Fruit fly (Drosophila melanogaster) whole organism, prepupa: ENCODE data around the gene Blm.

Experiments
- Blimp-1 ChIP-seq: fragments of 200-800 bp; sonication (Bioruptor generic); optimal IDR thresholded peaks from 3 replicates; lab custom pipeline; 2017; ENCODE audit warnings: missing biosample characterization, missing genetic modification characterization, mild to moderate bottlenecking, moderate library complexity, missing genetic modification reagents
- CG10631 ChIP-seq: fragments of 200-800 bp; sonication (Bioruptor generic); optimal IDR thresholded peaks from 2 replicates; lab custom pipeline; 2016; ENCODE audit warnings: missing biosample characterization, missing genetic modification characterization
- CG10669 ChIP-seq: fragments of 200-800 bp; sonication (Bioruptor generic); optimal IDR thresholded peaks from 3 replicates; lab custom pipeline; 2018; ENCODE audit warnings: missing biosample characterization, mild to moderate bottlenecking, missing genetic modification characterization, moderate library complexity
- CG11294 ChIP-seq: fragments of 200-800 bp; sonication (Bioruptor generic); IDR thresholded peaks from 2 replicates; pipeline ENCODE4 v1.3.6; 2022; ENCODE audit warnings: missing biosample characterization, missing genetic modification characterization
- CG11902 ChIP-seq: fragments of 200-800 bp; sonication (Bioruptor generic); optimal IDR thresholded peaks from 3 replicates; lab custom pipeline; 2016; ENCODE audit warnings: missing biosample characterization, missing genetic modification characterization
- CG1621 ChIP-seq: fragments of 200-800 bp; sonication (Bioruptor generic); optimal IDR thresholded peaks from 3 replicates; lab custom pipeline; 2018; ENCODE audit warnings: missing biosample characterization, mild to moderate bottlenecking, missing genetic modification characterization
- CG3032 ChIP-seq: fragments of 200-800 bp; optimal IDR thresholded peaks from 2 replicates; lab custom pipeline; 2019; ENCODE audit warnings: missing biosample characterization, mild to moderate bottlenecking, missing genetic modification characterization, moderate library complexity
- CG31627 ChIP-seq: fragments of 200-800 bp; sonication (Bioruptor generic); optimal IDR thresholded peaks from 3 replicates; lab custom pipeline; 2016; ENCODE audit warnings: missing biosample characterization, missing genetic modification characterization
- CG32006 ChIP-seq: fragments of 200-800 bp; sonication (Bioruptor generic); optimal IDR thresholded peaks from 3 replicates; lab custom pipeline; 2017; ENCODE audit warnings: missing biosample characterization, mild to moderate bottlenecking, missing genetic modification characterization
- CG34406 ChIP-seq: fragments of 200-800 bp; sonication (Bioruptor generic); optimal IDR thresholded peaks from 3 replicates; lab custom pipeline; 2016; ENCODE audit warnings: missing biosample characterization, missing genetic modification characterization
- CG3919 ChIP-seq: fragments of 200-800 bp; sonication (Bioruptor generic); optimal IDR thresholded peaks from 3 replicates; lab custom pipeline; 2016; ENCODE audit warnings: missing biosample characterization, missing genetic modification characterization
- CG6163 ChIP-seq: fragments of 200-800 bp; sonication (Bioruptor generic); IDR thresholded peaks from 3 replicates; pipeline ENCODE4 v1.3.6; 2022; ENCODE audit warnings: missing biosample characterization, missing genetic modification characterization
- CG6808 ChIP-seq: fragments of 200-800 bp; sonication (Bioruptor generic); optimal IDR thresholded peaks from 3 replicates; lab custom pipeline; 2017; ENCODE audit warnings: missing biosample characterization, missing genetic modification characterization, mild to moderate bottlenecking, moderate library complexity, missing genetic modification reagents
- CG6854 ChIP-seq: fragments of 200-800 bp; sonication (Bioruptor generic); optimal IDR thresholded peaks from 2 replicates; lab custom pipeline; 2017; ENCODE audit warnings: missing biosample characterization, mild to moderate bottlenecking, missing genetic modification characterization
- CG7368 ChIP-seq: fragments of 200-800 bp; sonication (Bioruptor generic); optimal IDR thresholded peaks from 3 replicates; lab custom pipeline; 2016; ENCODE audit warnings: missing biosample characterization, missing genetic modification characterization
- CG8119 ChIP-seq: fragments of 200-800 bp; sonication (Bioruptor generic); IDR thresholded peaks from 3 replicates; pipeline ENCODE4 v1.3.6; 2022; ENCODE audit warnings: missing biosample characterization, missing genetic modification characterization
- CG8632 ChIP-seq: fragments of 200-800 bp; sonication (Bioruptor generic); optimal IDR thresholded peaks from 3 replicates; lab custom pipeline; 2016; ENCODE audit warnings: missing biosample characterization, missing genetic modification characterization
- Eip93F ChIP-seq: fragments of 200-800 bp; sonication (Bioruptor generic); optimal IDR thresholded peaks from 2 replicates; lab custom pipeline; 2016; ENCODE audit warnings: missing biosample characterization, mild to moderate bottlenecking, missing genetic modification characterization
- Ets21C ChIP-seq: fragments of 200-800 bp; sonication (Bioruptor generic); optimal IDR thresholded peaks from 3 replicates; lab custom pipeline; 2016; ENCODE audit warnings: missing biosample characterization, missing genetic modification characterization
- Gug ChIP-seq: fragments of 200-800 bp; sonication (Bioruptor generic); IDR thresholded peaks from 2 replicates; pipeline ENCODE4 v1.3.6; 2022; ENCODE audit warnings: missing biosample characterization, missing genetic modification characterization
- Hr38 ChIP-seq: sonication (Bioruptor generic); optimal IDR thresholded peaks from 2 replicates; lab custom pipeline; 2016; ENCODE audit warnings: missing biosample characterization, missing genetic modification characterization
- Hr39 ChIP-seq: fragments of 200-800 bp; sonication (Bioruptor generic); optimal IDR thresholded peaks from 2 replicates; lab custom pipeline; 2016; ENCODE audit warnings: missing biosample characterization, missing genetic modification characterization
- Hr4 ChIP-seq: fragments of 200-800 bp; sonication (Bioruptor generic); optimal IDR thresholded peaks from 3 replicates; lab custom pipeline; 2016; ENCODE audit warnings: missing biosample characterization, missing genetic modification characterization
- Lpt ChIP-seq: fragments of 200-800 bp; sonication (Bioruptor generic); optimal IDR thresholded peaks from 3 replicates; lab custom pipeline; 2016; ENCODE audit warnings: missing biosample characterization, missing genetic modification characterization
- Met ChIP-seq: fragments of 200-800 bp; sonication (Bioruptor generic); optimal IDR thresholded peaks from 3 replicates; lab custom pipeline; 2016; ENCODE audit warnings: missing biosample characterization, missing genetic modification characterization
- OdsH ChIP-seq: fragments of 200-800 bp; sonication (Bioruptor generic); optimal IDR thresholded peaks from 3 replicates; lab custom pipeline; 2016; ENCODE audit warnings: missing biosample characterization, missing genetic modification characterization
- Sox102F ChIP-seq: fragments of 200-800 bp; sonication (Bioruptor generic); optimal IDR thresholded peaks from 2 replicates; lab custom pipeline; 2016; ENCODE audit warnings: missing biosample characterization, mild to moderate bottlenecking, missing genetic modification characterization
- Sox14 ChIP-seq: fragments of 200-800 bp; sonication (Bioruptor generic); optimal IDR thresholded peaks from 3 replicates; lab custom pipeline; 2016; ENCODE audit warnings: missing biosample characterization, missing genetic modification characterization
- Sox15 ChIP-seq: fragments of 200-800 bp; sonication (Bioruptor generic); optimal IDR thresholded peaks from 3 replicates; lab custom pipeline; 2016; ENCODE audit warnings: missing biosample characterization, missing genetic modification characterization
- achi ChIP-seq: fragments of 200-800 bp; sonication (Bioruptor generic); optimal IDR thresholded peaks from 3 replicates; lab custom pipeline; 2016; ENCODE audit warnings: missing biosample characterization, missing genetic modification characterization
- cyc ChIP-seq: fragments of 200-800 bp; sonication (Bioruptor generic); optimal IDR thresholded peaks from 3 replicates; lab custom pipeline; 2016; ENCODE audit warnings: missing biosample characterization, missing genetic modification characterization
- dac ChIP-seq: fragments of 200-800 bp; sonication (Bioruptor generic); optimal IDR thresholded peaks from 2 replicates; lab custom pipeline; 2017; ENCODE audit warnings: missing biosample characterization, mild to moderate bottlenecking, missing genetic modification characterization
- dsx ChIP-seq: fragments of 200-800 bp; optimal IDR thresholded peaks from 3 replicates; lab custom pipeline; 2019; ENCODE audit warnings: missing biosample characterization, mild to moderate bottlenecking, missing genetic modification characterization, moderate library complexity; ENCODE audit not compliant: poor library complexity, severe bottlenecking
- eg ChIP-seq: fragments of 200-800 bp; sonication (Bioruptor generic); IDR thresholded peaks from 3 replicates; pipeline ENCODE4 v1.3.6; 2022; ENCODE audit warnings: missing biosample characterization, missing genetic modification characterization
- esn ChIP-seq: fragments of 200-800 bp; sonication (Bioruptor generic); optimal IDR thresholded peaks from 2 replicates; lab custom pipeline; 2016; ENCODE audit warnings: missing biosample characterization, mild to moderate bottlenecking, missing genetic modification characterization, moderate library complexity
- fd85E ChIP-seq: fragments of 200-800 bp; sonication (Bioruptor generic); optimal IDR thresholded peaks from 3 replicates; lab custom pipeline; 2016; ENCODE audit warnings: missing biosample characterization, missing genetic modification characterization
- fkh ChIP-seq: fragments of 200-800 bp; sonication (Bioruptor generic); optimal IDR thresholded peaks from 3 replicates; lab custom pipeline; 2017; ENCODE audit warnings: missing biosample characterization, mild to moderate bottlenecking, missing genetic modification characterization, moderate library complexity
- lz ChIP-seq: fragments of 200-800 bp; sonication (Bioruptor generic); optimal IDR thresholded peaks from 3 replicates; lab custom pipeline; 2016; ENCODE audit warnings: missing biosample characterization, missing genetic modification characterization
- net ChIP-seq: fragments of 200-800 bp; sonication (Bioruptor generic); optimal IDR thresholded peaks from 3 replicates; lab custom pipeline; 2016; ENCODE audit warnings: missing biosample characterization, missing genetic modification characterization
- salr ChIP-seq, 2 experiments: fragments of 200-800 bp; sonication (Bioruptor generic); optimal IDR thresholded peaks; 3 replicates each; lab custom pipeline; 2016 to 2018; ENCODE audit warnings: missing biosample characterization in 2 of 2, missing genetic modification characterization in 2 of 2, mild to moderate bottlenecking in 1 of 2
- spab ChIP-seq: fragments of 200-800 bp; sonication (Bioruptor generic); optimal IDR thresholded peaks from 2 replicates; lab custom pipeline; 2017; ENCODE audit warnings: missing biosample characterization, mild to moderate bottlenecking, missing genetic modification characterization, missing genetic modification reagents
- ss ChIP-seq, 2 experiments: fragments of 200-800 bp; sonication (Bioruptor generic); optimal IDR thresholded peaks; 2 replicates in 1 of 2; 3 replicates in 1 of 2; lab custom pipeline; 2017 to 2018; ENCODE audit warnings: mild to moderate bottlenecking in 2 of 2, missing biosample characterization in 2 of 2, missing genetic modification characterization in 2 of 2, moderate library complexity in 1 of 2
- svp ChIP-seq: fragments of 200-800 bp; sonication (Bioruptor generic); peaks from one replicate; lab custom pipeline; 2016; ENCODE audit warnings: missing biosample characterization, missing genetic modification characterization
- topi ChIP-seq: fragments of 200-800 bp; sonication (Bioruptor generic); optimal IDR thresholded peaks from 3 replicates; lab custom pipeline; 2016; ENCODE audit warnings: missing biosample characterization, missing genetic modification characterization
- vri ChIP-seq: fragments of 200-800 bp; sonication (Bioruptor generic); optimal IDR thresholded peaks from 3 replicates; lab custom pipeline; 2016; ENCODE audit warnings: missing biosample characterization, mild to moderate bottlenecking, missing genetic modification characterization

Gene Blm

dm6 chr3R:11776068-11776767 lies 34.6 kb upstream of the Blm start:
- TF ChIP-seq OdsH (GFP tag; lab: Kevin White, UChicago) (no peak), topi (GFP tag; lab: Kevin White, UChicago) (no peak), CG6808 (GFP tag; lab: Kevin White, UChicago) (no peak), CG31627 (GFP tag; lab: Kevin White, UChicago) (no peak), CG6163 (GFP tag; lab: Robert Waterston, UW) (no peak)

dm6 chr3R:11775207-11775606 lies 33.6 kb upstream of the Blm start:
- TF ChIP-seq dac (GFP tag; lab: Kevin White, UChicago) (no peak), CG11902 (no peak), CG32006 (GFP tag; lab: Kevin White, UChicago) (no peak), fkh (no peak), CG1621 (tag; lab: Kevin White, UChicago) (no peak), spab (GFP tag; lab: Kevin White, UChicago) (no peak), esn (no peak), CG8632 (GFP tag; lab: Kevin White, UChicago) (no peak), salr (GFP tag; optimal IDR thresholded peaks at IDR 0.05; lab: Kevin White, UChicago) (no peak), CG3032 (no peak), Hr38 (GFP tag; lab: Kevin White, UChicago) (no peak), dsx (GFP tag; lab: Kevin White, UChicago) (no peak), net (GFP tag; lab: Kevin White, UChicago) (no peak), CG6854 (GFP tag; lab: Kevin White, UChicago) (no peak), Blimp-1 (no peak), eg (GFP tag; lab: Robert Waterston, UW) (no peak), CG11294 (GFP tag; lab: Robert Waterston, UW) (no peak)

- TF ChIP-seq CG3032 (peak; percentile 68), Blimp-1 (no peak), Met (peak; percentile 52), Ets21C (GFP tag; lab: Kevin White, UChicago) (no peak), topi (GFP tag; lab: Kevin White, UChicago) (peak; percentile 43), CG1621 (tag; lab: Kevin White, UChicago) (no peak), Sox102F (peak; percentile 3), Sox14 (GFP tag; lab: Kevin White, UChicago) (peak; percentile 24), Gug (GFP tag; lab: Robert Waterston, UW) (no peak), CG32006 (GFP tag; lab: Kevin White, UChicago) (peak; percentile 51), CG34406 (GFP tag; lab: Kevin White, UChicago) (peak; percentile 46), CG8632 (GFP tag; lab: Kevin White, UChicago) (peak; percentile 21), spab (GFP tag; lab: Kevin White, UChicago) (peak; percentile 50), fd85E (GFP tag; lab: Kevin White, UChicago) (no peak), ss (GFP tag; optimal IDR thresholded peaks at IDR 0.05; lab: Kevin White, UChicago) (peak; percentile 32 to 44), CG8119 (GFP tag; lab: Robert Waterston, UW) (peak; percentile 36; the same call in 1 of the 3 replicates), lz (GFP tag; lab: Kevin White, UChicago) (peak; percentile 43), achi (GFP tag; lab: Kevin White, UChicago) (peak; percentile 46), Lpt (GFP tag; lab: Kevin White, UChicago) (no peak), CG3919 (GFP tag; lab: Kevin White, UChicago) (peak; percentile 34), Eip93F (no peak), Hr4 (GFP tag; lab: Kevin White, UChicago) (peak; percentile 47), cyc (GFP tag; lab: Kevin White, UChicago) (peak; percentile 16), CG6808 (GFP tag; lab: Kevin White, UChicago) (peak; percentile 47), CG7368 (GFP tag; lab: Kevin White, UChicago) (no peak), OdsH (GFP tag; lab: Kevin White, UChicago) (peak; percentile 57), vri (GFP tag; lab: Kevin White, UChicago) (no peak), Hr39 (GFP tag; lab: Kevin White, UChicago) (peak; percentile 0), svp (GFP tag; lab: Kevin White, UChicago) (no peak), net (GFP tag; lab: Kevin White, UChicago) (peak; percentile 41), CG10631 (GFP tag; lab: Kevin White, UChicago) (peak; percentile 53), CG6163 (GFP tag; lab: Robert Waterston, UW) (no peak), eg (GFP tag; lab: Robert Waterston, UW) (no peak), CG10669 (GFP tag; lab: Kevin White, UChicago) (peak; percentile 38), esn (peak; percentile 51), fkh (no peak), Sox15 (peak; percentile 10)
These were observed 32.4 kb upstream of the Blm start for dm6 chr3R:11773999-11774397.
